Fruit fly (Drosophila melanogaster): ENCODE data around the gene GCS1.

GCS1 gene

DNA sequence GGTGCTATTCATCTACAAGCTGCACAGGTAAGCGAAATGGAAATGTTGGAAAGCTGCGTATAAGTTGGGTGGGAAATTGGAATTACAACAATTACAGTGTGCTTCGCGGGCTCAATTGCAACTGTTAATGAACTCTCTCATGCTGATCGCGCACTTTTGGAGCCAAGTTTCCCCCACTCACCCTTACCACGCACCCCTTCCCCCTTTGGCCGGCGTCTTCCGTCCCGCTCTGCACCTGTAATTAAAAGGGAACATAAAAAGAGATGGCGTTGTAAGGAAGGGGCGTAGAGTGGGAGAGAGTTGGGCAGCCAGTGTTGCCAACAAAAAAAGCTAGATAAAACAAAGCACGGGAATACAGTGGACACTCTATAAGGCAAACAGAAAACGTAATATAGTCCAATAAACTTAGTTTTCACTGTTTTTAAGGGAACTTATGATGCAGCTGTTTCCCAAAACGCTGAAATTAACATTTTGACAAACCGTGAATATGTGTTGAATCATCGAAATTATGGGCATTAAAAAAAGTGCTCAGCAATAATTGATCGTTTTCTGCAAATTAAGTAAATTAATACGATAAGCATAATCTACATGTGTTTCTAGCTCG lies 7.0 kb downstream of the GCS1 start (continued):
- TF ChIP-seq nerfin-1 (tag; optimal IDR thresholded peaks at IDR 0.05) = no peak
- TF ChIP-seq run (tag; optimal IDR thresholded peaks at IDR 0.05) = no peak
- no peak for TF ChIP-seq CG4854 (GFP tag; optimal IDR thresholded peaks at IDR 0.05)
- no peak for TF ChIP-seq sisA (GFP tag; IDR thresholded peaks at IDR 0.05)
- TF ChIP-seq CG13424 (tag; optimal IDR thresholded peaks at IDR 0.05) = peak; percentile 14
- TF ChIP-seq sug (tag; optimal IDR thresholded peaks at IDR 0.05) = no peak
- no peak for TF ChIP-seq mirr (GFP tag; optimal IDR thresholded peaks at IDR 0.05)
- TF ChIP-seq CG7987 (GFP tag; optimal IDR thresholded peaks at IDR 0.05) = no peak
- no peak for TF ChIP-seq Poxn (GFP tag; IDR thresholded peaks at IDR 0.05)
- peak in 1 of 2 experiments; percentile 16 for TF ChIP-seq bsh (GFP tag; optimal IDR thresholded peaks at IDR 0.05)
- no peak for TF ChIP-seq CG2129 (GFP tag; IDR thresholded peaks at IDR 0.05; ENCODE audit: partially characterized antibody)
- TF ChIP-seq BEAF-32 (GFP tag; optimal IDR thresholded peaks at IDR 0.05) = no peak
- peak; percentile 12 for TF ChIP-seq CG7786 (GFP tag; optimal IDR thresholded peaks at IDR 0.05)
- TF ChIP-seq sens-2 (GFP tag; IDR thresholded peaks at IDR 0.05) = 0 out of 2 replicates have a peak, but pooled peaks have one; percentile 10
- TF ChIP-seq sens (GFP tag) = peak; percentile 80
- TF ChIP-seq Mad (GFP tag; optimal IDR thresholded peaks at IDR 0.05) = no peak
- no peak for TF ChIP-seq sna (GFP tag; IDR thresholded peaks at IDR 0.05; ENCODE audit: partially characterized antibody)
- no peak for TF ChIP-seq YL-1 (GFP tag; optimal IDR thresholded peaks at IDR 0.05)
- no peak for TF ChIP-seq CG1792 (GFP tag; optimal IDR thresholded peaks at IDR 0.05)
- TF ChIP-seq Pdp1 (GFP tag; optimal IDR thresholded peaks at IDR 0.05) = no peak
- TF ChIP-seq CG8388 (GFP tag; optimal IDR thresholded peaks at IDR 0.05) = peak; percentile 23
- no peak for TF ChIP-seq CG14965 (GFP tag; optimal IDR thresholded peaks at IDR 0.05; ENCODE audit: borderline replicate concordance)
- TF ChIP-seq kni (GFP tag; optimal IDR thresholded peaks at IDR 0.05) = peak; percentile 22
- no peak for TF ChIP-seq CG3065 (GFP tag; optimal IDR thresholded peaks at IDR 0.05)
- TF ChIP-seq nau (GFP tag; optimal IDR thresholded peaks at IDR 0.05) = no peak
- TF ChIP-seq dysf (GFP tag; IDR thresholded peaks at IDR 0.05) = 0 out of 3 replicates have a peak, but pooled peaks have one; percentile 26
- TF ChIP-seq E2f2 (GFP tag; IDR thresholded peaks at IDR 0.05) = no peak
- TF ChIP-seq Hey (tag; optimal IDR thresholded peaks at IDR 0.05) = no peak
- peak; percentile 41 for TF ChIP-seq CG18262 (tag; optimal IDR thresholded peaks at IDR 0.05)
- peak; percentile 2 for TF ChIP-seq CG7839 (tag; optimal IDR thresholded peaks at IDR 0.05)
- TF ChIP-seq wek (GFP tag; optimal IDR thresholded peaks at IDR 0.05) = no peak
- TF ChIP-seq CG2875 (GFP tag; optimal IDR thresholded peaks at IDR 0.05) = no peak
- no peak for TF ChIP-seq CG6254 (GFP tag; optimal IDR thresholded peaks at IDR 0.05)
- TF ChIP-seq CG12659 (GFP tag; optimal IDR thresholded peaks at IDR 0.05) = peak; percentile 7
- TF ChIP-seq phol (tag; optimal IDR thresholded peaks at IDR 0.05) = peak; percentile 4
- TF ChIP-seq Dip2 (GFP tag; IDR thresholded peaks at IDR 0.05) = no peak
- TF ChIP-seq nom (GFP tag; optimal IDR thresholded peaks at IDR 0.05) = no peak
- TF ChIP-seq vvl (GFP tag; IDR thresholded peaks at IDR 0.05) = peak; percentile 13; the same call in 1 of the 2 replicates
- no peak for TF ChIP-seq CG14667 (GFP tag; IDR thresholded peaks at IDR 0.05)
- TF ChIP-seq CG30403 (GFP tag; optimal IDR thresholded peaks at IDR 0.05) = peak; percentile 43
- TF ChIP-seq ind (GFP tag; optimal IDR thresholded peaks at IDR 0.05) = peak; percentile 24
- TF ChIP-seq CG7963 (GFP tag; IDR thresholded peaks at IDR 0.05; ENCODE audit: partially characterized antibody) = no peak
- no peak for TF ChIP-seq NC2α (GFP tag; optimal IDR thresholded peaks at IDR 0.05)
- TF ChIP-seq CG6813 (GFP tag; optimal IDR thresholded peaks at IDR 0.05) = no peak
- no peak for TF ChIP-seq Asciz (GFP tag; optimal IDR thresholded peaks at IDR 0.05)
- TF ChIP-seq CG12942 (GFP tag; optimal IDR thresholded peaks at IDR 0.05) = no peak
- TF ChIP-seq CG18011 (GFP tag; optimal IDR thresholded peaks at IDR 0.05) = no peak
- 0 out of 3 replicates have a peak, but pooled peaks have one; percentile 27 for TF ChIP-seq zfh1 (GFP tag; IDR thresholded peaks at IDR 0.05)
- TF ChIP-seq twi (tag; optimal IDR thresholded peaks at IDR 0.05) = no peak
